Fruit fly (Drosophila melanogaster) whole organism, wandering third instar larva: ENCODE results near the gene Srp54k.

ENCODE experiments used
- Abd-B ChIP-seq: fragments of >200 bp; optimal IDR thresholded peaks from 2 replicates; lab custom pipeline; 2017; ENCODE audit warnings: missing biosample characterization, missing genetic modification characterization
- CG32264 ChIP-seq: fragments of 200-800 bp; sonication (Bioruptor generic); optimal IDR thresholded peaks from 2 replicates; lab custom pipeline; 2016; ENCODE audit warnings: missing biosample characterization, missing genetic modification characterization
- CG9705 ChIP-seq: fragments of 200-800 bp; sonication (Bioruptor generic); optimal IDR thresholded peaks from 2 replicates; lab custom pipeline; 2018; ENCODE audit warnings: missing biosample characterization, mild to moderate bottlenecking, missing genetic modification characterization
- CrebA ChIP-seq: fragments of 200-800 bp; sonication (Bioruptor generic); optimal IDR thresholded peaks from 2 replicates; lab custom pipeline; 2016; ENCODE audit warnings: missing biosample characterization, mild to moderate bottlenecking, missing genetic modification characterization, borderline replicate concordance
- Dfd ChIP-seq: fragments of >200 bp; optimal IDR thresholded peaks from 2 replicates; lab custom pipeline; 2017; ENCODE audit warnings: missing biosample characterization, missing genetic modification characterization
- Dif ChIP-seq: fragments of 200-275, 200-300 bp; sonication (Bioruptor generic); optimal IDR thresholded peaks from 2 replicates; lab custom pipeline; 2018; ENCODE audit warnings: missing biosample characterization, missing genetic modification characterization; ENCODE audit not compliant: partially characterized antibody
- GATAd ChIP-seq: sonication (Bioruptor generic); optimal IDR thresholded peaks from 2 replicates; lab custom pipeline; 2016; ENCODE audit warnings: missing biosample characterization, missing genetic modification characterization
- HLH106 ChIP-seq: fragments of 200-800 bp; optimal IDR thresholded peaks from 3 replicates; lab custom pipeline; 2019; ENCODE audit warnings: missing biosample characterization, mild to moderate bottlenecking, missing genetic modification characterization, moderate library complexity
- Hnf4 ChIP-seq: fragments of 200-800 bp; sonication (Bioruptor generic); optimal IDR thresholded peaks from 2 replicates; lab custom pipeline; 2016; ENCODE audit warnings: missing biosample characterization, mild to moderate bottlenecking, missing genetic modification characterization
- Hr78 ChIP-seq: fragments of >200 bp; optimal IDR thresholded peaks from 2 replicates; lab custom pipeline; 2017; ENCODE audit warnings: missing biosample characterization, missing genetic modification characterization
- Hr83 ChIP-seq: fragments of 200-300 bp; sonication (Bioruptor generic); optimal IDR thresholded peaks from 2 replicates; lab custom pipeline; 2016; ENCODE audit warnings: missing biosample characterization, mild to moderate bottlenecking, missing genetic modification characterization, moderate library complexity; ENCODE audit not compliant: poor library complexity, severe bottlenecking
- Jra ChIP-seq: sonication (Bioruptor generic); optimal IDR thresholded peaks from 2 replicates; lab custom pipeline; 2016; ENCODE audit warnings: missing biosample characterization, missing genetic modification characterization
- Mio ChIP-seq: sonication (Bioruptor generic); optimal IDR thresholded peaks from 2 replicates; lab custom pipeline; 2016; ENCODE audit warnings: missing biosample characterization, missing genetic modification characterization
- Myc ChIP-seq: fragments of >200 bp; optimal IDR thresholded peaks from 2 replicates; lab custom pipeline; 2017
- N ChIP-seq: fragments of >200 bp; optimal IDR thresholded peaks from 2 replicates; lab custom pipeline; 2018; ENCODE audit warnings: missing biosample characterization, missing external identifiers, missing genetic modification characterization
- OdsH ChIP-seq: fragments of 200-800 bp; sonication (Bioruptor generic); optimal IDR thresholded peaks from 2 replicates; lab custom pipeline; 2016; ENCODE audit warnings: missing biosample characterization, mild to moderate bottlenecking, missing genetic modification characterization
- Rel ChIP-seq, 2 experiments: fragments of 200-800 bp; sonication (Bioruptor generic) in 1 of 2; optimal IDR thresholded peaks; 2 replicates in 1 of 2; 3 replicates in 1 of 2; lab custom pipeline; 2016 to 2019; ENCODE audit warnings: mild to moderate bottlenecking in 2 of 2, missing biosample characterization in 2 of 2, missing genetic modification characterization in 2 of 2, moderate library complexity in 1 of 2
- Sp1 ChIP-seq: fragments of 200-800 bp; sonication (Bioruptor generic); optimal IDR thresholded peaks from 3 replicates; lab custom pipeline; 2019; ENCODE audit warnings: missing biosample characterization, mild to moderate bottlenecking, missing genetic modification characterization, moderate library complexity
- Vsx2 ChIP-seq: fragments of 200-300, 225-300 bp; sonication (Bioruptor generic); optimal IDR thresholded peaks from 2 replicates; lab custom pipeline; 2018; ENCODE audit warnings: missing biosample characterization, missing genetic modification characterization; ENCODE audit not compliant: partially characterized antibody
- br ChIP-seq: fragments of 200-800 bp; sonication (Bioruptor generic); optimal IDR thresholded peaks from 2 replicates; lab custom pipeline; 2016; ENCODE audit warnings: missing biosample characterization, missing genetic modification characterization
- brk ChIP-seq: fragments of 200-800 bp; sonication (Bioruptor generic); optimal IDR thresholded peaks from 2 replicates; lab custom pipeline; 2016; ENCODE audit warnings: missing biosample characterization, mild to moderate bottlenecking, missing genetic modification characterization
- dl ChIP-seq, 2 experiments: fragments of 175-275, 200-275 bp in 1 of 2; fragments of 200-275 bp in 1 of 2; sonication (Bioruptor generic); optimal IDR thresholded peaks; lab custom pipeline; 2018; ENCODE audit warnings: mild to moderate bottlenecking in 2 of 2, missing biosample characterization in 2 of 2, missing genetic modification characterization in 2 of 2, moderate library complexity in 2 of 2; ENCODE audit not compliant: partially characterized antibody in 2 of 2, insufficient read depth in 1 of 2
- dmrt93B ChIP-seq: fragments of 200-800 bp; sonication (Bioruptor generic); optimal IDR thresholded peaks from 2 replicates; lab custom pipeline; 2018; ENCODE audit warnings: missing biosample characterization, mild to moderate bottlenecking, missing genetic modification characterization
- dsf ChIP-seq: sonication (Bioruptor generic); optimal IDR thresholded peaks from 2 replicates; lab custom pipeline; 2016; ENCODE audit warnings: missing biosample characterization, missing genetic modification characterization, borderline replicate concordance
- ey ChIP-seq: fragments of 200-800 bp; sonication (Bioruptor generic); optimal IDR thresholded peaks from 2 replicates; lab custom pipeline; 2016; ENCODE audit warnings: missing biosample characterization, missing genetic modification characterization
- foxo ChIP-seq, 2 experiments: fragments of 200-800 bp; sonication (Bioruptor generic); optimal IDR thresholded peaks; 2 replicates in 1 of 2; 3 replicates in 1 of 2; lab custom pipeline; 2016 to 2017; ENCODE audit warnings: missing biosample characterization in 2 of 2, missing genetic modification characterization in 2 of 2
- fru ChIP-seq: fragments of 200-800 bp; sonication (Bioruptor generic); optimal IDR thresholded peaks from 3 replicates; lab custom pipeline; 2016; ENCODE audit warnings: missing biosample characterization, mild to moderate bottlenecking, missing genetic modification characterization
- h ChIP-seq: fragments of 200-800 bp; sonication (Bioruptor generic); optimal IDR thresholded peaks from 3 replicates; lab custom pipeline; 2016; ENCODE audit warnings: missing biosample characterization, mild to moderate bottlenecking, missing genetic modification characterization
- jim ChIP-seq: fragments of 175-275, 200-325 bp; sonication (Bioruptor generic); optimal IDR thresholded peaks from 2 replicates; lab custom pipeline; 2016; ENCODE audit warnings: missing biosample characterization, mild to moderate bottlenecking, missing genetic modification characterization
- lola ChIP-seq: fragments of >200 bp; optimal IDR thresholded peaks from 2 replicates; lab custom pipeline; 2017; ENCODE audit warnings: missing biosample characterization, missing genetic modification characterization
- pan ChIP-seq: fragments of >200 bp; optimal IDR thresholded peaks from 2 replicates; lab custom pipeline; 2017
- psq ChIP-seq: fragments of 200-800 bp; sonication (Bioruptor generic); optimal IDR thresholded peaks from 3 replicates; lab custom pipeline; 2017; ENCODE audit warnings: missing biosample characterization, mild to moderate bottlenecking, missing genetic modification characterization, moderate library complexity
- rgr ChIP-seq: fragments of 200-800 bp; sonication (Bioruptor generic); optimal IDR thresholded peaks from 3 replicates; lab custom pipeline; 2016; ENCODE audit warnings: missing biosample characterization, mild to moderate bottlenecking, missing genetic modification characterization
- sage ChIP-seq: fragments of 200-800 bp; sonication (Bioruptor generic); optimal IDR thresholded peaks from 2 replicates; lab custom pipeline; 2016; ENCODE audit warnings: missing biosample characterization, mild to moderate bottlenecking, missing genetic modification characterization
- sv ChIP-seq: fragments of 200-800 bp; sonication (Bioruptor generic); optimal IDR thresholded peaks from 3 replicates; lab custom pipeline; 2016; ENCODE audit warnings: missing biosample characterization, missing genetic modification characterization
- tai ChIP-seq: sonication (Bioruptor generic); optimal IDR thresholded peaks from 2 replicates; lab custom pipeline; 2016; ENCODE audit warnings: missing biosample characterization, missing genetic modification characterization
- usp ChIP-seq: fragments of >200 bp; optimal IDR thresholded peaks from 2 replicates; lab custom pipeline; 2017; ENCODE audit warnings: missing biosample characterization, missing genetic modification characterization
- woc ChIP-seq: sonication (Bioruptor generic); optimal IDR thresholded peaks from 2 replicates; lab custom pipeline; 2016; ENCODE audit warnings: missing biosample characterization, mild to moderate bottlenecking, missing genetic modification characterization

Srp54k gene

DNA sequence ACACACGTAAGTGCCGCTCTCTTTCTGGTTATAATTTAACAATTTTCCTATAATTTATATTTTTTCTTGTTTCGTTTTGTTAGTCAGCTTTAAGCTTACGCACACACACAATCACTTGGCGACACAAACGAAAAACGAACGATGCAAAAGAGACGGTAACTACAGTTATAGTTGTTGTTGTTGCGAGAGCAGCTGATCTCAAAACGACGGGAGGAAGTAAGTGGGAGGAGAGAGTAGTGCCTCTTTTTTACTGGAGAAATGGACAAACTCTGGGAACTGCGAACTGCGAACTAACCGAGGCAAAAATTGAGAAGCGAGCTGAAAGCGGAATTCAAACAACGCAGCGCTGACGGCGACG is 32.0 kb downstream of the Srp54k start:
- TF ChIP-seq Hr83 (GFP tag; lab: Kevin White, UChicago) (peak; percentile 50), tai (no peak), sage (peak; percentile 41), dl (GFP tag; optimal IDR thresholded peaks at IDR 0.05; lab: Kevin White, UChicago; ENCODE audit: insufficient read depth in 1 of 2, partially characterized antibody in 2 of 2) (peak in 1 of 2 experiments; percentile 48), GATAd (GFP tag; lab: Kevin White, UChicago) (no peak), Rel (GFP tag; optimal IDR thresholded peaks at IDR 0.05; lab: Kevin White, UChicago) (no peak), Rel (tag; optimal IDR thresholded peaks at IDR 0.05; lab: Kevin White, UChicago) (peak; percentile 19), Hnf4 (GFP tag; lab: Kevin White, UChicago) (peak; percentile 45), Jra (GFP tag; lab: Kevin White, UChicago) (no peak), CrebA (GFP tag; lab: Kevin White, UChicago) (peak; percentile 49), psq (GFP tag; lab: Kevin White, UChicago) (peak; percentile 85)

dm6 chr3L:5184860-5185639 is 32.6 kb downstream of the Srp54k start:
- TF ChIP-seq rgr, result peak; percentile 50
- no peak for TF ChIP-seq Hr78 (GFP tag; lab: Kevin White, UChicago)
- no peak for TF ChIP-seq Rel (GFP tag; optimal IDR thresholded peaks at IDR 0.05; lab: Kevin White, UChicago)
- TF ChIP-seq Rel (tag; optimal IDR thresholded peaks at IDR 0.05; lab: Kevin White, UChicago), result no peak
- peak; percentile 24 for TF ChIP-seq OdsH (GFP tag; lab: Kevin White, UChicago)
- peak; percentile 22 for TF ChIP-seq h (GFP tag; lab: Kevin White, UChicago)
- peak; percentile 16 for TF ChIP-seq HLH106 (tag; lab: Kevin White, UChicago)
- TF ChIP-seq Dif (GFP tag; lab: Kevin White, UChicago), result peak; percentile 91
- TF ChIP-seq sage, result no peak
- TF ChIP-seq usp, result no peak
- no peak for TF ChIP-seq Mio (GFP tag; lab: Kevin White, UChicago)
- TF ChIP-seq dsf (GFP tag; lab: Kevin White, UChicago), result no peak
- TF ChIP-seq CrebA (GFP tag; lab: Kevin White, UChicago), result no peak
- TF ChIP-seq Vsx2 (GFP tag; lab: Kevin White, UChicago), result peak; percentile 88
- no peak for TF ChIP-seq Myc (lab: Kevin White, UChicago)
- no peak for TF ChIP-seq pan
- no peak for TF ChIP-seq jim (GFP tag; lab: Kevin White, UChicago)
- TF ChIP-seq dmrt93B (GFP tag; lab: Kevin White, UChicago), result no peak
- TF ChIP-seq foxo (GFP tag; optimal IDR thresholded peaks at IDR 0.05; lab: Kevin White, UChicago), result peak in 1 of 2 experiments; percentile 42
- no peak for TF ChIP-seq brk (GFP tag; lab: Kevin White, UChicago)
- TF ChIP-seq GATAd (GFP tag; lab: Kevin White, UChicago), result no peak
- peak; percentile 52 for TF ChIP-seq psq (GFP tag; lab: Kevin White, UChicago)
- TF ChIP-seq N (GFP tag; lab: Kevin White, UChicago), result no peak
- no peak for TF ChIP-seq Sp1 (GFP tag; lab: Kevin White, UChicago)
- TF ChIP-seq Dfd (GFP tag; lab: Kevin White, UChicago), result no peak
- TF ChIP-seq fru (GFP tag; lab: Kevin White, UChicago), result peak; percentile 27
- TF ChIP-seq Hnf4 (GFP tag; lab: Kevin White, UChicago), result peak; percentile 19
- TF ChIP-seq Hr83 (GFP tag; lab: Kevin White, UChicago), result no peak
- TF ChIP-seq Abd-B (GFP tag; lab: Kevin White, UChicago), result no peak
- no peak for TF ChIP-seq CG9705
- peak; percentile 16 for TF ChIP-seq br (GFP tag; lab: Kevin White, UChicago)
- TF ChIP-seq CG32264 (GFP tag; lab: Kevin White, UChicago), result no peak
- peak; percentile 24 for TF ChIP-seq woc (GFP tag; lab: Kevin White, UChicago)
- TF ChIP-seq sv (GFP tag; lab: Kevin White, UChicago), result peak; percentile 47
- TF ChIP-seq dl (GFP tag; optimal IDR thresholded peaks at IDR 0.05; lab: Kevin White, UChicago; ENCODE audit: insufficient read depth in 1 of 2, partially characterized antibody in 2 of 2), result peak in 1 of 2 experiments; percentile 22
- peak; percentile 13 for TF ChIP-seq tai
- TF ChIP-seq Jra (GFP tag; lab: Kevin White, UChicago), result no peak
- TF ChIP-seq ey (GFP tag; lab: Kevin White, UChicago), result peak; percentile 17
- TF ChIP-seq lola (GFP tag; lab: Kevin White, UChicago), result no peak
